Worm (Caenorhabditis elegans) whole organism, L2 larva: Measurements from ENCODE around the gene fbxa-13.

Experiments
- C34F6.9 ChIP-seq: fragments of 150-350 bp; optimal IDR thresholded peaks from 2 replicates; lab custom pipeline; 2014; ENCODE audit warnings: missing biosample characterization, missing genetic modification characterization
- F13H6.1 ChIP-seq: sonication (generic microtip); optimal IDR thresholded peaks from 2 replicates; lab custom pipeline; 2016; ENCODE audit warnings: missing genetic modification characterization, missing compliant biosample characterization
- R02D3.7 ChIP-seq: fragments of 150-350 bp; optimal IDR thresholded peaks from 2 replicates; lab custom pipeline; 2014; ENCODE audit warnings: missing biosample characterization, missing genetic modification characterization
- Y55F3AM.14 ChIP-seq: fragments of 200-800 bp; sonication (Bioruptor generic); optimal IDR thresholded peaks from 2 replicates; lab custom pipeline; 2018; ENCODE audit warnings: mild to moderate bottlenecking, missing genetic modification characterization, missing compliant biosample characterization
- ZK546.5 ChIP-seq: sonication (generic microtip); optimal IDR thresholded peaks from 2 replicates; lab custom pipeline; 2017; ENCODE audit warnings: missing biosample characterization, missing genetic modification characterization
- alr-1 ChIP-seq: fragments of 150-350 bp; optimal IDR thresholded peaks from 2 replicates; lab custom pipeline; 2014; ENCODE audit warnings: missing biosample characterization, missing genetic modification characterization
- aly-2 ChIP-seq: fragments of 150-350 bp; optimal IDR thresholded peaks from 2 replicates; lab custom pipeline; 2014; ENCODE audit warnings: missing biosample characterization, missing genetic modification characterization
- ama-1 ChIP-seq: fragments of 150-350 bp; optimal IDR thresholded peaks from 2 replicates; lab custom pipeline; 2018; ENCODE audit warnings: inconsistent platforms
- blmp-1 ChIP-seq: sonication (generic microtip); optimal IDR thresholded peaks from 2 replicates; lab custom pipeline; 2017; ENCODE audit warnings: missing genetic modification characterization, mild to moderate bottlenecking, missing compliant biosample characterization, antibody characterized with exemption, moderate library complexity; ENCODE audit not compliant: insufficient read depth
- ceh-82 ChIP-seq: fragments of 150-350 bp; optimal IDR thresholded peaks from 2 replicates; lab custom pipeline; 2014; ENCODE audit warnings: missing biosample characterization, missing genetic modification characterization
- crh-2 ChIP-seq: sonication (generic microtip); optimal IDR thresholded peaks from 2 replicates; lab custom pipeline; 2017; ENCODE audit warnings: missing biosample characterization, missing genetic modification characterization
- dmd-4 ChIP-seq: sonication (generic microtip); optimal IDR thresholded peaks from 2 replicates; lab custom pipeline; 2017; ENCODE audit warnings: missing biosample characterization, missing genetic modification characterization
- egl-27 ChIP-seq: sonication (generic microtip); optimal IDR thresholded peaks from 3 replicates; lab custom pipeline; 2017; ENCODE audit warnings: missing biosample characterization, missing genetic modification reagents, missing genetic modification characterization
- elt-1 ChIP-seq: fragments of 150-350 bp; optimal IDR thresholded peaks from 2 replicates; lab custom pipeline; 2014; ENCODE audit warnings: missing biosample characterization, missing genetic modification characterization
- elt-3 ChIP-seq: sonication (generic microtip); optimal IDR thresholded peaks from 2 replicates; lab custom pipeline; 2017; ENCODE audit warnings: missing biosample characterization, missing genetic modification characterization
- fos-1 ChIP-seq: fragments of 150-350 bp; optimal IDR thresholded peaks from 2 replicates; lab custom pipeline; 2014; ENCODE audit warnings: missing biosample characterization, missing genetic modification characterization
- gmeb-1 ChIP-seq: fragments of 150-350 bp; optimal IDR thresholded peaks from 2 replicates; lab custom pipeline; 2014; ENCODE audit warnings: missing biosample characterization, missing genetic modification characterization
- lin-11 ChIP-seq: fragments of 150-350 bp; sonication (generic microtip); optimal IDR thresholded peaks from 2 replicates; lab custom pipeline; 2014; ENCODE audit warnings: missing biosample characterization, missing genetic modification characterization, inconsistent platforms, mixed read lengths
- lin-39 ChIP-seq: fragments of 150-350 bp; optimal IDR thresholded peaks from 2 replicates; lab custom pipeline; 2014; ENCODE audit warnings: missing biosample characterization, missing genetic modification reagents, missing genetic modification characterization
- lsy-2 ChIP-seq, 2 experiments: fragments of 150-350 bp in 1 of 2; sonication (generic microtip) in 1 of 2; optimal IDR thresholded peaks; 2 replicates each; lab custom pipeline; 2014 to 2017; ENCODE audit warnings: missing biosample characterization in 2 of 2, missing genetic modification characterization in 2 of 2
- mab-5 ChIP-seq: fragments of 150-350 bp; optimal IDR thresholded peaks from 2 replicates; lab custom pipeline; 2014; ENCODE audit warnings: missing biosample characterization, missing genetic modification characterization
- mdl-1 ChIP-seq, 2 experiments: fragments of 150-350 bp in 1 of 2; sonication (generic microtip) in 1 of 2; optimal IDR thresholded peaks; 2 replicates each; lab custom pipeline; 2017; ENCODE audit warnings: missing biosample characterization in 2 of 2, missing genetic modification characterization in 2 of 2
- nhr-10 ChIP-seq: sonication (generic microtip); optimal IDR thresholded peaks from 2 replicates; lab custom pipeline; 2017; ENCODE audit warnings: missing biosample characterization, missing genetic modification characterization
- nhr-11 ChIP-seq: fragments of 150-350 bp; optimal IDR thresholded peaks from 2 replicates; lab custom pipeline; 2014; ENCODE audit warnings: missing biosample characterization, missing genetic modification characterization
- nhr-12 ChIP-seq: fragments of 150-350 bp; optimal IDR thresholded peaks from 2 replicates; lab custom pipeline; 2014; ENCODE audit warnings: missing biosample characterization, missing genetic modification characterization
- nhr-129 ChIP-seq: fragments of 150-350 bp; optimal IDR thresholded peaks from 2 replicates; lab custom pipeline; 2014; ENCODE audit warnings: missing biosample characterization, missing genetic modification characterization
- nhr-21 ChIP-seq: fragments of 150-350 bp; optimal IDR thresholded peaks from 2 replicates; lab custom pipeline; 2014; ENCODE audit warnings: missing biosample characterization, missing genetic modification characterization
- nhr-23 ChIP-seq: fragments of 150-350 bp; optimal IDR thresholded peaks from 2 replicates; lab custom pipeline; 2014; ENCODE audit warnings: missing biosample characterization, missing genetic modification reagents, missing genetic modification characterization
- nhr-25 ChIP-seq: fragments of 150-350 bp; sonication (generic microtip); optimal IDR thresholded peaks from 3 replicates; lab custom pipeline; 2014; ENCODE audit warnings: missing biosample characterization, missing genetic modification characterization
- nhr-6 ChIP-seq: fragments of 150-350 bp; optimal IDR thresholded peaks from 2 replicates; lab custom pipeline; 2014; ENCODE audit warnings: missing biosample characterization, missing genetic modification characterization
- nhr-77 ChIP-seq: fragments of 150-350 bp; optimal IDR thresholded peaks from 2 replicates; lab custom pipeline; 2014; ENCODE audit warnings: missing biosample characterization, missing genetic modification characterization
- peb-1 ChIP-seq: fragments of 150-350 bp; optimal IDR thresholded peaks from 2 replicates; lab custom pipeline; 2014; ENCODE audit warnings: missing biosample characterization, missing genetic modification characterization
- sem-4 ChIP-seq: fragments of 150-350 bp; optimal IDR thresholded peaks from 2 replicates; lab custom pipeline; 2014; ENCODE audit warnings: missing biosample characterization, missing genetic modification reagents, missing genetic modification characterization
- skn-1 ChIP-seq: sonication (generic microtip); optimal IDR thresholded peaks from 2 replicates; lab custom pipeline; 2017; ENCODE audit warnings: missing biosample characterization, missing genetic modification characterization
- sma-3 ChIP-seq: sonication (generic microtip); optimal IDR thresholded peaks from 2 replicates; lab custom pipeline; 2016; ENCODE audit warnings: missing genetic modification reagents, missing genetic modification characterization, missing compliant biosample characterization
- sma-9 ChIP-seq, 2 experiments: fragments of 150-350 bp in 1 of 2; sonication (generic microtip) in 1 of 2; optimal IDR thresholded peaks; 2 replicates each; lab custom pipeline; 2014 to 2016; ENCODE audit warnings: missing genetic modification characterization in 2 of 2, mild to moderate bottlenecking in 1 of 2, missing biosample characterization in 1 of 2, missing compliant biosample characterization in 1 of 2, missing genetic modification reagents in 1 of 2, moderate library complexity in 1 of 2
- snpc-4 ChIP-seq: fragments of 150-350 bp; optimal IDR thresholded peaks from 2 replicates; lab custom pipeline; 2014; ENCODE audit warnings: missing biosample characterization, missing genetic modification characterization
- unc-39 ChIP-seq: fragments of 150-350 bp; optimal IDR thresholded peaks from 2 replicates; lab custom pipeline; 2014; ENCODE audit warnings: missing biosample characterization, missing genetic modification characterization
- unc-55 ChIP-seq: fragments of 150-350 bp; sonication (generic microtip); optimal IDR thresholded peaks from 3 replicates; lab custom pipeline; 2014; ENCODE audit warnings: missing biosample characterization, missing genetic modification reagents, missing genetic modification characterization
- unc-62 ChIP-seq: fragments of 150-350 bp; optimal IDR thresholded peaks from 2 replicates; lab custom pipeline; 2014; ENCODE audit warnings: missing biosample characterization, missing genetic modification reagents, missing genetic modification characterization
- zag-1 ChIP-seq: fragments of 150-350 bp; optimal IDR thresholded peaks from 2 replicates; lab custom pipeline; 2014; ENCODE audit warnings: missing biosample characterization, missing genetic modification characterization
- ztf-1 ChIP-seq: fragments of 200-800 bp; sonication (Bioruptor generic); conservative IDR thresholded peaks from 2 replicates; pipeline ENCODE4 v1.3.6; 2022; ENCODE audit warnings: missing genetic modification characterization, missing compliant biosample characterization
- ztf-11 ChIP-seq: sonication (generic microtip); optimal IDR thresholded peaks from 2 replicates; lab custom pipeline; 2017; ENCODE audit warnings: missing biosample characterization, missing genetic modification characterization
- ztf-4 ChIP-seq: fragments of 150-350 bp; optimal IDR thresholded peaks from 2 replicates; lab custom pipeline; 2014; ENCODE audit warnings: missing biosample characterization, missing genetic modification characterization

fbxa-13 gene

DNA sequence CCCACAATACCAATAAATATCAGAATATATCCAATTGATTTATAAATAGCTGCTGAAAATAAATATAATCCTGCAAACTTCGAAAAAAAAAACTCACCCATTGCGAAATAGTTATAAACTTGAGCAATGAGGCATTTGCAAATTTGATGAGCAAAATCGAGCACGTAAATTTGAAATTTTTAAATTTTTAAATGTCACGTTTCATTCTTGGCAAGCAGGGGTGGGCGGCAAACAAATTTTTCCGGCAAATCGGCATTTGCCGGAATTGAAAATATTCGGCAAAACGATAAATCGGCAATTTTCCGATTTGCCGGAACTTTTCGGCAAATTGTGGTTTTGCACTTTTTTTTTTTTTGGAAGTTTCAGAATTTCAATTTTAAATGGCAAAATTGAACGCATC lies 15.8 kb downstream of the fbxa-13 start, which contains the start of gene Y22D7AR.14:
Y22D7AR.14 (minus strand) TSS at position 101 of the 400 bp plus-strand sequence.
- TF ChIP-seq mdl-1 (tag; optimal IDR thresholded peaks at IDR 0.05; lab: Kevin White, UChicago) (no peak), crh-2 (tag; lab: Kevin White, UChicago) (no peak), sma-3 (no peak), nhr-12 (tag; lab: Kevin White, UChicago) (no peak), gmeb-1 (tag; lab: Kevin White, UChicago) (no peak), sem-4 (tag; lab: Kevin White, UChicago) (no peak), unc-39 (tag; lab: Kevin White, UChicago) (no peak), F13H6.1 (no peak), zag-1 (tag; lab: Kevin White, UChicago) (no peak), unc-62 (GFP tag; lab: Kevin White, UChicago) (no peak), nhr-129 (tag; lab: Kevin White, UChicago) (no peak)

DNA sequence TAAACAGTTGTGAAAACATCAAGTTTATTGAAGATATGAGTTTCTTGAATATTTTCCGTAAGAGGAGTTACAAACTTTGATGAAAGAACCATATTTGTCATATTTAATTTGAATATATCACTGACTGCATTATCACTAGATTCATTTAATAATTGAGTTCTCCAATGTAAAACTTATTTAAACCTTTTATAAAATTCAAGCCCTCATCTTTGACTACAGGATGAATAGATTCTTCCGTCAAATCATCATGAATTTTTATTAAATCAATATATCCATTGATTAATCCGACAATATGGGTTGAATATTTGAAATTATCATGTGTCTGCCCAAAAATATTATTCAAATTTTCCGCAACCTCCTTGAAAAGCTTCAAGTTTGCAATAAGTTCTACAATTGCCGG lies 17.7 kb downstream of the fbxa-13 start, which contains the start of gene Y22D7AR.7:
Y22D7AR.7 (minus strand) TSS at position 101 of the 400 bp plus-strand sequence.
- TF ChIP-seq mdl-1 (tag; optimal IDR thresholded peaks at IDR 0.05; lab: Kevin White, UChicago) (no peak), blmp-1 (tag; lab: Kevin White, UChicago) (no peak), egl-27 (tag; lab: Kevin White, UChicago) (no peak), sem-4 (tag; lab: Kevin White, UChicago) (no peak), R02D3.7 (tag; lab: Kevin White, UChicago) (no peak), nhr-25 (tag; lab: Kevin White, UChicago) (no peak), nhr-23 (no peak), snpc-4 (tag; lab: Kevin White, UChicago) (no peak), lin-11 (tag; lab: Kevin White, UChicago) (no peak)

DNA sequence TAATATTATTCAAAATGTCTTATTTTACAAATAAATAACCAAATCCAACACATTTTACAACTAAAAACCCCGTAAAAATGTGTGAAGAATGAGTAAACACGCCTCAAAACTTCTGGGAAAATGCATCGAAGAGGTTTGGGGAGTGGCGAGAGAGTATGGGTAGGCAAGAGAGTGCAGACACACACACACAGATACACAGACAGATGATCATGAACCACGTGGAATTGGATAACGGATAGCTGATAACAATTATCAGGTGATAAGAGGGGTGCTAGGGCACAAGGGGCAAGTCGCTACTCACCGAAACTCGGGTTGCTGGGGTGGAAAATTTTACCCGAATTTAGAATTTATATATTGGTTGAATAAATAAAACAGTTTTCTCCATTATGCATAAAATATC lies 23.4 kb downstream of the fbxa-13 start:
- TF ChIP-seq F13H6.1, result peak; percentile 37
- TF ChIP-seq C34F6.9 (tag; lab: Kevin White, UChicago), result peak; percentile 37
- TF ChIP-seq mdl-1 (tag; optimal IDR thresholded peaks at IDR 0.05; lab: Kevin White, UChicago), result peak; percentile 1 to 38
- peak; percentile 19 for TF ChIP-seq lin-11 (tag; lab: Kevin White, UChicago)
- no peak for TF ChIP-seq peb-1
- no peak for TF ChIP-seq unc-62 (GFP tag; lab: Kevin White, UChicago)
- TF ChIP-seq sma-9 (GFP tag; optimal IDR thresholded peaks at IDR 0.05; lab: Kevin White, UChicago), result peak; percentile 74
- no peak for TF ChIP-seq sma-9 (tag; optimal IDR thresholded peaks at IDR 0.05; lab: Kevin White, UChicago)
- peak; percentile 70 for TF ChIP-seq nhr-129 (tag; lab: Kevin White, UChicago)
- peak; percentile 22 for TF ChIP-seq ztf-4
- TF ChIP-seq, all 48 proteins: peak for 7

DNA sequence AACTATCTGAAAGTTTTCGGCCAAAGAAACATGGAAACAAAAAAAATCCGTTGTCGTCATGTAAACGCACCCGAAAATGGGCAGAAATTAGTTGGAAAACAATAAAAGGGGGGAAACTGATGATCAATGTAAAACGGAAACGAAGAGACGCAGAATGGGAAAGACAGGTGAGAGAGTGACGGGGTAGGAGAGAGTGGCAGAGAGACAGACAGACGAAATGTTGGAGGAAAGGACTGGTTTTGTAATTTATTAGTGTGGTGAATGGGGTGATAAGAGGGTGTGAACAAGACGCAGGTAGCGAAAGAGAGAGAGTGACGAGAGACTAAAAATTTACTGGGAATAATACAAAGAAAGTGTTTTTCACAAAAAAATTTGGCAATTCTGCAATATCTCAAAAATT lies 24.7 kb downstream of the fbxa-13 start:
- TF ChIP-seq Y55F3AM.14 (GFP tag; lab: Kevin White, UChicago) (peak; percentile 2), nhr-6 (tag; lab: Kevin White, UChicago) (peak; percentile 82), nhr-77 (no peak), blmp-1 (tag; lab: Kevin White, UChicago) (peak; percentile 40), alr-1 (no peak), skn-1 (tag; lab: Kevin White, UChicago) (no peak), snpc-4 (tag; lab: Kevin White, UChicago) (no peak), lin-11 (tag; lab: Kevin White, UChicago) (no peak), sem-4 (tag; lab: Kevin White, UChicago) (peak; percentile 82), nhr-25 (tag; lab: Kevin White, UChicago) (peak; percentile 91), ceh-82 (tag; lab: Kevin White, UChicago) (no peak), gmeb-1 (tag; lab: Kevin White, UChicago) (peak; percentile 89), egl-27 (tag; lab: Kevin White, UChicago) (peak; percentile 85), elt-1 (no peak), F13H6.1 (peak; percentile 84), lsy-2 (tag; optimal IDR thresholded peaks at IDR 0.05; lab: Kevin White, UChicago) (peak; percentile 16 to 74), nhr-21 (tag; lab: Kevin White, UChicago) (peak; percentile 88), elt-3 (tag; lab: Kevin White, UChicago) (no peak), nhr-23 (no peak), aly-2 (tag; lab: Kevin White, UChicago) (no peak), zag-1 (tag; lab: Kevin White, UChicago) (no peak), nhr-10 (tag; lab: Kevin White, UChicago) (no peak), ama-1 (lab: Kevin White, UChicago) (no peak), fos-1 (peak; percentile 96), unc-39 (tag; lab: Kevin White, UChicago) (no peak), ZK546.5 (tag; lab: Kevin White, UChicago) (no peak), unc-55 (GFP tag; lab: Kevin White, UChicago) (peak; percentile 65), ztf-1 (GFP tag; lab: Robert Waterston, UW) (no peak), nhr-129 (tag; lab: Kevin White, UChicago) (peak; percentile 76), nhr-11 (tag; lab: Kevin White, UChicago) (no peak), lin-39 (tag; lab: Kevin White, UChicago) (no peak), sma-3 (peak; percentile 93), dmd-4 (no peak), sma-9 (GFP tag; optimal IDR thresholded peaks at IDR 0.05; lab: Kevin White, UChicago) (peak; percentile 93), sma-9 (tag; optimal IDR thresholded peaks at IDR 0.05; lab: Kevin White, UChicago) (no peak), unc-62 (GFP tag; lab: Kevin White, UChicago) (no peak), ztf-11 (tag; lab: Kevin White, UChicago) (no peak), R02D3.7 (tag; lab: Kevin White, UChicago) (no peak), mab-5 (peak; percentile 74)
